Worm (Caenorhabditis elegans) whole organism, late embryonic: Measurements from ENCODE around the gene mdh-2.

ENCODE experiments used
- C08G9.2 ChIP-seq: sonication (generic microtip); optimal IDR thresholded peaks from 2 replicates; lab custom pipeline; 2016; ENCODE audit warnings: mild to moderate bottlenecking, missing genetic modification characterization, moderate library complexity, missing compliant biosample characterization
- C38D4.7 ChIP-seq: fragments of 200-800 bp; sonication (Bioruptor generic); optimal IDR thresholded peaks from 2 replicates; lab custom pipeline; 2018; ENCODE audit warnings: mild to moderate bottlenecking, missing genetic modification characterization, moderate library complexity, missing compliant biosample characterization
- F13H6.1 ChIP-seq: sonication (generic microtip); optimal IDR thresholded peaks from 2 replicates; lab custom pipeline; 2016; ENCODE audit warnings: missing genetic modification characterization, missing compliant biosample characterization
- K02D7.2 ChIP-seq: sonication (generic microtip); optimal IDR thresholded peaks from 2 replicates; lab custom pipeline; 2017; ENCODE audit warnings: mild to moderate bottlenecking, missing genetic modification characterization, missing compliant biosample characterization
- T23F11.4 ChIP-seq: fragments of 200-800 bp; sonication (Bioruptor generic); optimal IDR thresholded peaks from 2 replicates; lab custom pipeline; 2018; ENCODE audit warnings: mild to moderate bottlenecking, missing genetic modification characterization, missing compliant biosample characterization
- ahr-1 ChIP-seq: sonication (generic microtip); optimal IDR thresholded peaks from 2 replicates; lab custom pipeline; 2016; ENCODE audit warnings: missing genetic modification characterization, missing compliant biosample characterization
- ama-1 ChIP-seq: fragments of 150-350 bp; optimal IDR thresholded peaks from 2 replicates; lab custom pipeline; 2014
- ceh-14 ChIP-seq: sonication (generic microtip); optimal IDR thresholded peaks from 2 replicates; lab custom pipeline; 2016; ENCODE audit warnings: missing genotype, missing genetic modification characterization, missing compliant biosample characterization
- ceh-18 ChIP-seq: sonication (generic microtip); optimal IDR thresholded peaks from 2 replicates; lab custom pipeline; 2016; ENCODE audit warnings: missing genetic modification characterization, missing compliant biosample characterization
- ceh-2 ChIP-seq: sonication (generic microtip); optimal IDR thresholded peaks from 2 replicates; lab custom pipeline; 2016; ENCODE audit warnings: missing genotype, missing genetic modification characterization, missing compliant biosample characterization
- ceh-22 ChIP-seq: sonication (generic microtip); optimal IDR thresholded peaks from 2 replicates; lab custom pipeline; 2017; ENCODE audit warnings: missing biosample characterization, missing genetic modification characterization
- ceh-30 ChIP-seq: fragments of 150-350 bp; optimal IDR thresholded peaks from 2 replicates; lab custom pipeline; 2014; ENCODE audit warnings: missing biosample characterization, missing genetic modification characterization
- ceh-31 ChIP-seq: sonication (generic microtip); optimal IDR thresholded peaks from 2 replicates; lab custom pipeline; 2016; ENCODE audit warnings: missing genetic modification characterization, missing compliant biosample characterization
- ceh-48 ChIP-seq: sonication (generic microtip); optimal IDR thresholded peaks from 2 replicates; lab custom pipeline; 2016; ENCODE audit warnings: missing genetic modification characterization, inconsistent platforms, missing compliant biosample characterization
- che-1 ChIP-seq: sonication (generic microtip); optimal IDR thresholded peaks from 2 replicates; lab custom pipeline; 2016; ENCODE audit warnings: mild to moderate bottlenecking, missing genetic modification characterization, missing compliant biosample characterization
- dmd-4 ChIP-seq: sonication (generic microtip); optimal IDR thresholded peaks from 2 replicates; lab custom pipeline; 2016; ENCODE audit warnings: borderline replicate concordance, missing genetic modification characterization, missing compliant biosample characterization
- elt-2 ChIP-seq: sonication (generic microtip); optimal IDR thresholded peaks from 2 replicates; lab custom pipeline; 2016; ENCODE audit warnings: missing genetic modification reagents, missing genetic modification characterization, missing compliant biosample characterization
- elt-4 ChIP-seq: sonication (generic microtip); optimal IDR thresholded peaks from 2 replicates; lab custom pipeline; 2016; ENCODE audit warnings: missing genetic modification characterization, missing compliant biosample characterization
- fax-1 ChIP-seq: sonication (generic microtip); optimal IDR thresholded peaks from 2 replicates; lab custom pipeline; 2016; ENCODE audit warnings: missing genotype, missing genetic modification characterization, missing compliant biosample characterization
- fkh-10 ChIP-seq: fragments of 150-350 bp; optimal IDR thresholded peaks from 2 replicates; lab custom pipeline; 2014; ENCODE audit warnings: missing biosample characterization, missing genetic modification reagents, missing genetic modification characterization
- fkh-6 ChIP-seq: sonication (generic microtip); optimal IDR thresholded peaks from 2 replicates; lab custom pipeline; 2016; ENCODE audit warnings: missing genetic modification characterization, missing compliant biosample characterization
- hlh-13 ChIP-seq: fragments of 200-800 bp; sonication (Bioruptor generic); optimal IDR thresholded peaks from 2 replicates; lab custom pipeline; 2018; ENCODE audit warnings: mild to moderate bottlenecking, missing genetic modification characterization, missing compliant biosample characterization
- hlh-30 ChIP-seq: sonication (generic microtip); optimal IDR thresholded peaks from 2 replicates; lab custom pipeline; 2017; ENCODE audit warnings: antibody characterized with exemption, missing genetic modification characterization, missing compliant biosample characterization; ENCODE audit not compliant: insufficient read depth
- hlh-8 ChIP-seq: sonication (generic microtip); optimal IDR thresholded peaks from 2 replicates; lab custom pipeline; 2016; ENCODE audit warnings: missing genotype, missing genetic modification characterization, missing compliant biosample characterization
- lim-6 ChIP-seq: sonication (generic microtip); optimal IDR thresholded peaks from 2 replicates; lab custom pipeline; 2016; ENCODE audit warnings: missing genetic modification characterization, missing compliant biosample characterization
- madf-2 ChIP-seq: sonication (generic microtip); optimal IDR thresholded peaks from 2 replicates; lab custom pipeline; 2017; ENCODE audit warnings: missing genetic modification characterization, missing compliant biosample characterization
- mec-3 ChIP-seq: sonication (generic microtip); optimal IDR thresholded peaks from 2 replicates; lab custom pipeline; 2016; ENCODE audit warnings: borderline replicate concordance, missing genetic modification characterization, missing compliant biosample characterization
- nfya-1 ChIP-seq: sonication (generic microtip); optimal IDR thresholded peaks from 2 replicates; lab custom pipeline; 2017; ENCODE audit warnings: missing genetic modification characterization, mild to moderate bottlenecking, missing compliant biosample characterization, antibody characterized with exemption, moderate library complexity
- nhr-11 ChIP-seq: fragments of 150-350 bp; optimal IDR thresholded peaks from 2 replicates; lab custom pipeline; 2014; ENCODE audit warnings: missing biosample characterization, missing genetic modification characterization
- nhr-232 ChIP-seq: sonication (generic microtip); optimal IDR thresholded peaks from 2 replicates; lab custom pipeline; 2016; ENCODE audit warnings: missing genetic modification characterization, missing compliant biosample characterization
- npax-4 ChIP-seq: sonication (generic microtip); optimal IDR thresholded peaks from 2 replicates; lab custom pipeline; 2016; ENCODE audit warnings: missing genetic modification characterization, missing compliant biosample characterization
- odd-2 ChIP-seq: sonication (generic microtip); optimal IDR thresholded peaks from 2 replicates; lab custom pipeline; 2017; ENCODE audit warnings: antibody characterized with exemption, mild to moderate bottlenecking, missing genetic modification characterization, missing compliant biosample characterization
- pag-3 ChIP-seq: sonication (generic microtip); optimal IDR thresholded peaks from 2 replicates; lab custom pipeline; 2016; ENCODE audit warnings: missing compliant biosample characterization, missing genetic modification characterization, borderline replicate concordance
- pat-9 ChIP-seq: fragments of 200-800 bp; sonication (Bioruptor generic); optimal IDR thresholded peaks from 2 replicates; lab custom pipeline; 2018; ENCODE audit warnings: mild to moderate bottlenecking, missing genetic modification characterization, moderate library complexity, missing compliant biosample characterization
- pax-1 ChIP-seq: fragments of 150-350 bp; optimal IDR thresholded peaks from 2 replicates; lab custom pipeline; 2014; ENCODE audit warnings: missing biosample characterization, missing genetic modification characterization
- pha-4 ChIP-seq: fragments of 150-350 bp; optimal IDR thresholded peaks from 2 replicates; lab custom pipeline; 2018; ENCODE audit warnings: missing biosample characterization, missing genetic modification reagents, missing genetic modification characterization
- pros-1 ChIP-seq: fragments of 150-350 bp; optimal IDR thresholded peaks from 2 replicates; lab custom pipeline; 2014; ENCODE audit warnings: missing biosample characterization, missing genetic modification reagents, missing genetic modification characterization
- ref-2 ChIP-seq: sonication (generic microtip); optimal IDR thresholded peaks from 2 replicates; lab custom pipeline; 2016; ENCODE audit warnings: missing genetic modification characterization, missing compliant biosample characterization
- tbx-2 ChIP-seq: sonication (generic microtip); optimal IDR thresholded peaks from 2 replicates; lab custom pipeline; 2016; ENCODE audit warnings: missing genetic modification characterization, missing compliant biosample characterization
- unc-42 ChIP-seq: sonication (generic microtip); optimal IDR thresholded peaks from 2 replicates; lab custom pipeline; 2016; ENCODE audit warnings: missing genotype, missing genetic modification characterization, missing compliant biosample characterization
- unc-55 ChIP-seq: sonication (generic microtip); optimal IDR thresholded peaks from 2 replicates; lab custom pipeline; 2017; ENCODE audit warnings: missing biosample characterization, missing genetic modification reagents, missing genetic modification characterization
- zip-5 ChIP-seq: sonication (generic microtip); optimal IDR thresholded peaks from 2 replicates; lab custom pipeline; 2016; ENCODE audit warnings: missing genetic modification characterization, missing compliant biosample characterization

mdh-2 gene

DNA sequence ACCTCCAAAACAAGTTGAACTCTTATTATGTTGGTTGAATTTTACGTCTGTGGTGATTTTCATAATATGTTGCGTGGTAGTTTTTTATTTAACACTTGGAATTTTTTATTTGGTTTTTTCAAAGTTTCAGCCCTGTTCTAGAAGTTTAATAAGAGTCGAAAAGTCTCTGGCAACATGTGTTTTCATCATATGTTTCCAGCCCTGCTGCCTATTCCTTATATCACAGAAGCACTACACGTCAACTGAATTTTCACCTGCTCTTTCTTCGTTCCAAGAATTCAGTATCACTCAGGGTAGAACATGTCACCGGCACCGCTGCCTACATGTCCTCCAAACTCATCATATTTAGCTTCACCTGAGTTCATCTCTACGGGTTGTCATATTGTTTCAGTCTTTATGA lies 2.6 kb upstream of the mdh-2 start, which contains the start of gene srh-40:
TSS of gene srh-40 (plus strand) at position 301 of the 400 bp plus-strand sequence.
- TF ChIP-seq dmd-4 (tag; lab: Kevin White, UChicago) (no peak), pat-9 (tag; lab: Kevin White, UChicago) (no peak), pag-3 (tag; lab: Kevin White, UChicago) (no peak), nhr-11 (tag; lab: Kevin White, UChicago) (no peak), mec-3 (tag; lab: Kevin White, UChicago) (no peak), ceh-48 (tag; lab: Kevin White, UChicago) (no peak), fax-1 (tag; lab: Kevin White, UChicago) (no peak), odd-2 (tag; lab: Kevin White, UChicago) (no peak), unc-42 (tag; lab: Kevin White, UChicago) (no peak), ceh-30 (tag; lab: Kevin White, UChicago) (no peak), che-1 (tag; lab: Kevin White, UChicago) (no peak), elt-4 (no peak), pax-1 (tag; lab: Kevin White, UChicago) (no peak), C38D4.7 (GFP tag; lab: Kevin White, UChicago) (no peak), ceh-22 (tag; lab: Kevin White, UChicago) (no peak), ceh-18 (no peak), ahr-1 (no peak), pros-1 (tag; lab: Kevin White, UChicago) (no peak)

- TF ChIP-seq ceh-2 (tag; lab: Kevin White, UChicago): no peak
- TF ChIP-seq elt-2: no peak
- TF ChIP-seq ref-2: no peak
- TF ChIP-seq pax-1 (tag; lab: Kevin White, UChicago): no peak
- no peak for TF ChIP-seq pros-1 (tag; lab: Kevin White, UChicago)
- no peak for TF ChIP-seq npax-4 (tag; lab: Kevin White, UChicago)
Observed at ce11 chrIII:6607646-6608045, 260 bp downstream of the mdh-2 start.

DNA sequence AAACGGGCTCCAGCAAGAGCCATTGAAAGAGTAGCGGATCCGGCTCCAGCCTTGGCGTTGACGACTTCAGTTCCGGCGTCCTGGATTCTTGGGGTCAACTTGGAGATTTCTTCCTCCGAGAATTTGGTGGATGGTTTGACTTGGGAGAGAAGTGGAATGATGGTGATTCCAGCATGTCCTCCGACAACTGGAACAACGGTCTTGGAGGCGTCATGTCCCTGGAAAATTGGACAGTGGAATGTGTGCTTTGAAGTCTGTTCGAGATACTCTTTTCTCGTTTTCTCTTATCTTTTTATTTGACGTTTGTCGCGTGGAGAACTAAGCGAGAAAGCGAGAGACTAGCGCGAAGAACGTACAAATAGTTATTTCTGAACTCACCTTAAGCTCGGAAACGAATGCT lies 839 bp downstream of the mdh-2 start:
- TF ChIP-seq pha-4 (tag; lab: Kevin White, UChicago) (no peak), fkh-10 (GFP tag; lab: Kevin White, UChicago) (no peak), elt-4 (no peak), nfya-1 (tag; lab: Kevin White, UChicago) (no peak), madf-2 (tag; lab: Kevin White, UChicago) (no peak), nhr-232 (tag; lab: Kevin White, UChicago) (no peak), hlh-13 (GFP tag; lab: Kevin White, UChicago) (no peak), T23F11.4 (GFP tag; lab: Kevin White, UChicago) (no peak)

ce11 chrIII:6606641-6607040 lies 1.3 kb downstream of the mdh-2 start:
- TF ChIP-seq lim-6 (tag; lab: Kevin White, UChicago) (no peak), C08G9.2 (tag; lab: Kevin White, UChicago) (no peak), fkh-6 (no peak), hlh-8 (tag; lab: Kevin White, UChicago) (no peak), ama-1 (lab: Kevin White, UChicago) (no peak), unc-42 (tag; lab: Kevin White, UChicago) (no peak), F13H6.1 (no peak), K02D7.2 (no peak), madf-2 (tag; lab: Kevin White, UChicago) (no peak), fkh-10 (GFP tag; lab: Kevin White, UChicago) (no peak)

ce11 chrIII:6606022-6606467 lies 1.9 kb downstream of the mdh-2 start:
- TF ChIP-seq zip-5 (no peak), hlh-30 (tag; lab: Kevin White, UChicago) (peak; percentile 61), pag-3 (tag; lab: Kevin White, UChicago) (no peak), nfya-1 (tag; lab: Kevin White, UChicago) (peak; percentile 80), ref-2 (peak; percentile 26), tbx-2 (tag; lab: Kevin White, UChicago) (peak; percentile 3), ceh-14 (tag; lab: Kevin White, UChicago) (peak; percentile 17), unc-42 (tag; lab: Kevin White, UChicago) (peak; percentile 27), ceh-18 (peak; percentile 11), unc-55 (GFP tag; lab: Kevin White, UChicago) (peak; percentile 80), ceh-31 (peak; percentile 13), madf-2 (tag; lab: Kevin White, UChicago) (no peak)
- TF ChIP-seq, all 69 proteins: peak for 9
